Worm (Caenorhabditis elegans): Measurements from ENCODE around the gene his-7.

The his-7 gene

DNA sequence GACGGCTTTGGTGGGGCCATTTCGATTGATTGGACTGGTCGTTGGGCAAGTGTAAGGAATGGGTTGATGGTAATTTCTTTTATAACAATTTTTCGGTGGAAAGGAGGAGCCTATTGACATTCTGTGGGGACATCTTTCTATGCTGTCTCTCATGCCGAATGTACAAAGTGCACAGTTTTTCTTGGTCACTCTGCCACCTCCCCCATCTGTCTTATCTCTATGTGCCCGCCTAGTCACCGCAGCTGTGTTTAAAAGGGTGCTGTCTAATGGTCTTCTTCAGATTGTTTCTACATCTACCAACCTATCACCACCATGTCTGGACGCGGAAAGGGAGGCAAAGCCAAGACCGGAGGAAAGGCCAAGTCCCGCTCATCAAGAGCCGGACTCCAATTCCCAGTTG, at the start of gene his-7, which contains the start of gene his-8:
his-7 (plus strand) TSS at position 313 of the 400 bp plus-strand sequence.
his-8 (minus strand) TSS at position 20 of the 400 bp plus-strand sequence.
- peak; percentile 14; the same call in 1 of the 2 replicates for TF ChIP-seq tbx-11 (GFP tag; IDR thresholded peaks at IDR 0.05)
- peak; percentile 54; the same call in 1 of the 2 replicates for TF ChIP-seq sea-1 (GFP tag; conservative IDR thresholded peaks at IDR 0.05)

DNA sequence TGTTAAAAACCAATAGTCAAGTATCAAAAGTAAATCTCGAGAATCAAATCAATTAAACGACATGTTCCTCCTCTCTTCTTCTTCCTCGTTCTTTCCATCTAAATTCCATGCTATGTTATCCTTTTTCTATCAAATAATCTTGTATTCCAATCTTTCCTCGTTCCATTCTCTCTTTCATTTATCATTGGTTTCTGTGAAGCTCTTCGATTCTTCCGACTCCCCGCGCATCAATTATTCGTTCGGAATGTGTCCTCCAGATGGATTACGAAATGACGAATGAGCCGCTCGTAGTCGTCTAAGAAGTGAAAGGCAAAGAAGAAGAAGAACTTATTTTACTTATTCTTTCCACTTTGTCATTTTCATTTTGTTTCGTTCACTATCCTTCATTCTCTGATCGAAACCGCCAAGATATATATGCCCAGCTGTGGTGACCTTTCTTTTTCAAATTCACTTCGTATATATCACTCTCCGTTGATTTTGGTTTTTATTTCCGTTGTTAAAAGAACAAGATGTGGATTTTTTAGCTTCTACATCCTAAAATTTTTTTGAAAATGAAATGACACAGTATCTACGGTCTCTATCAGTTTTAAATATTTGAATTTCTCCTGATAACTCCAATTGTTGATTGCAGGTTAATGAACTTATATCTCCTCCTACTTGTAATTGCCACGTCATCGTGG, 38.8 kb upstream of the his-7 start, which contains the start of gene pxn-1:
pxn-1 (plus strand) TSS at position 630 of the 680 bp plus-strand sequence.
- TF ChIP-seq hnd-1 (tag; optimal IDR thresholded peaks at IDR 0.05): no peak
- no peak for TF ChIP-seq aly-1 (tag; optimal IDR thresholded peaks at IDR 0.05)
- no peak for TF ChIP-seq ceh-36 (tag; optimal IDR thresholded peaks at IDR 0.05)
- TF ChIP-seq tra-4 (tag; optimal IDR thresholded peaks at IDR 0.05): no peak
- TF ChIP-seq hmbx-1 (tag; optimal IDR thresholded peaks at IDR 0.05): no peak
- no peak for TF ChIP-seq F13C5.2 (tag; optimal IDR thresholded peaks at IDR 0.05)
- no peak for TF ChIP-seq flt-1 (GFP tag; IDR thresholded peaks at IDR 0.05)
- TF ChIP-seq pes-1 (GFP tag; IDR thresholded peaks at IDR 0.05): no peak
- no peak for TF ChIP-seq ceh-13 (GFP tag; optimal IDR thresholded peaks at IDR 0.05)
- TF ChIP-seq sea-1 (GFP tag; conservative IDR thresholded peaks at IDR 0.05): no peak
- TF ChIP-seq scrt-1 (GFP tag; IDR thresholded peaks at IDR 0.05): no peak
- TF ChIP-seq B0310.2 (tag; optimal IDR thresholded peaks at IDR 0.05): no peak
- no peak for TF ChIP-seq tbx-37 (GFP tag; conservative IDR thresholded peaks at IDR 0.05)
- TF ChIP-seq hmg-4 (GFP tag; optimal IDR thresholded peaks at IDR 0.05): no peak
- no peak for TF ChIP-seq tbx-11 (GFP tag; IDR thresholded peaks at IDR 0.05)
- TF ChIP-seq ets-7 (tag; optimal IDR thresholded peaks at IDR 0.05): no peak
- no peak for TF ChIP-seq ama-1 (optimal IDR thresholded peaks at IDR 0.05)

DNA sequence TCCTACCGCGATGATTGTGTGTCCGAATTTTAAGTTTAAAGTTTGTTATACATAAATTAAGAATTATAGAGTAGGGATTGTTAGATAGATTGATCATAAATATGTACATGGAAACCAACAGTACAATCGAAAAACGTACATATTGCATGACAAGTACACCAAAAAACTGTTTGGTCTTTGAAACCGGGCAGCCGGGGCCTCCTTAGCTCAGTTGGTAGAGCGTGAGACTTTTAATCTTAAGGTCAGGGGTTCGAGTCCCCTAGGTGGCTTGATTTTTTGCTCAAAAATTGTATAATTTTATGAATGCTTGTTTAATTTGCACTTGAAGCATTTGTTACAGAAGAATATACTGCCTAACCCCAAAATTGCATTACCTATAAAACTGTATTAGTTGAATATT, 38.1 kb upstream of the his-7 start:
- TF ChIP-seq scrt-1 (GFP tag; IDR thresholded peaks at IDR 0.05) (no peak), sea-1 (GFP tag; conservative IDR thresholded peaks at IDR 0.05) (no peak), aly-1 (tag; optimal IDR thresholded peaks at IDR 0.05) (no peak)

DNA sequence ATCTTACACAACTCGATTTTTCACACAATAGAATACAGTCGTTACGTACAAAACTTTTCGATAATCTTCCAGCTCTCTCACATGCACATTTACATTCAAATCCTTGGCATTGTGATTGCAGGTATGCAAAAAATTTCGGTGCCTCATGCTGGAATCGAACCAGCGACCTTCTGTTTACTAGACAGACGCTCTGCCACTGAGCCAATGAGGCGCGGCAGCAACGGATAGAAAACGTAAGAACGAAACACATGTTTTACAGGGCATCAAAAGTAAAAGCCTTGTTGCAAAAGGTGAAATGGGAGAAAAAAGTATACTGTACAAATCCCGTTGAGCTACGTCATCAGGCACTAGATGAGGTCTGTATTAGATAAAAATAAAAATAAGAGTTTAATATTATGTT, 37.2 kb upstream of the his-7 start:
- TF ChIP-seq pes-1 (GFP tag; IDR thresholded peaks at IDR 0.05) (peak; percentile 57; the same call in 1 of the 2 replicates), hnd-1 (tag; optimal IDR thresholded peaks at IDR 0.05) (no peak)

ce11 chrV:8499407-8499806, 33.8 kb upstream of the his-7 start:
- TF ChIP-seq hnd-1 (tag; optimal IDR thresholded peaks at IDR 0.05): no peak
- no peak for TF ChIP-seq scrt-1 (GFP tag; IDR thresholded peaks at IDR 0.05)
- TF ChIP-seq aly-1 (tag; optimal IDR thresholded peaks at IDR 0.05): no peak

DNA sequence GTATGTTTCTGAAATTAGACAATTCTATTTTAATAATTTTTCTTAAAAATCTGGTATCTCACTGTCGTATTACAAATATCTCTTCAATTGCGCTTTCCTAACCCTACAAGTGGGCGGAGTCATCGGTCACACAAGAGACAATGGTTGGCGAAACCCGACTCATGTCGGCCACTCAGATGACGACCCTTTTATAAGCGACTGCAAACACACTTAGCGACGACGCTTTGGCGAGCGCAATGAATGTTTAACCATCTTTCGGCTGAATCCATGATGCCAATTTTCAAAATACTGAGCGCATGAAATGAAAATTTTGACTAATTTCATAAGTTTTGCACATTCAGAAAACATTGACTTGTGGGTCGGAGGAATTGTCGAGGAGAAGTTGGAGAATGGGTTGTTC, 32.8 kb upstream of the his-7 start:
- TF ChIP-seq F13C5.2 (tag; optimal IDR thresholded peaks at IDR 0.05) (peak; percentile 99), tbx-11 (GFP tag; IDR thresholded peaks at IDR 0.05) (peak; percentile 99), hmg-4 (GFP tag; optimal IDR thresholded peaks at IDR 0.05) (peak; percentile 100), pes-1 (GFP tag; IDR thresholded peaks at IDR 0.05) (peak; percentile 99), ama-1 (optimal IDR thresholded peaks at IDR 0.05) (no peak), tbx-37 (GFP tag; conservative IDR thresholded peaks at IDR 0.05) (peak; percentile 99), scrt-1 (GFP tag; IDR thresholded peaks at IDR 0.05) (peak; percentile 99), hnd-1 (tag; optimal IDR thresholded peaks at IDR 0.05) (peak; percentile 97), sea-1 (GFP tag; conservative IDR thresholded peaks at IDR 0.05) (peak; percentile 100), aly-1 (tag; optimal IDR thresholded peaks at IDR 0.05) (peak; percentile 98), flt-1 (GFP tag; IDR thresholded peaks at IDR 0.05) (peak; percentile 99), ceh-36 (tag; optimal IDR thresholded peaks at IDR 0.05) (peak; percentile 98), hmbx-1 (tag; optimal IDR thresholded peaks at IDR 0.05) (peak; percentile 93), tra-4 (tag; optimal IDR thresholded peaks at IDR 0.05) (peak; percentile 96), B0310.2 (tag; optimal IDR thresholded peaks at IDR 0.05) (peak; percentile 98), ceh-13 (GFP tag; optimal IDR thresholded peaks at IDR 0.05) (peak; percentile 98), ets-7 (tag; optimal IDR thresholded peaks at IDR 0.05) (peak; percentile 96)

DNA sequence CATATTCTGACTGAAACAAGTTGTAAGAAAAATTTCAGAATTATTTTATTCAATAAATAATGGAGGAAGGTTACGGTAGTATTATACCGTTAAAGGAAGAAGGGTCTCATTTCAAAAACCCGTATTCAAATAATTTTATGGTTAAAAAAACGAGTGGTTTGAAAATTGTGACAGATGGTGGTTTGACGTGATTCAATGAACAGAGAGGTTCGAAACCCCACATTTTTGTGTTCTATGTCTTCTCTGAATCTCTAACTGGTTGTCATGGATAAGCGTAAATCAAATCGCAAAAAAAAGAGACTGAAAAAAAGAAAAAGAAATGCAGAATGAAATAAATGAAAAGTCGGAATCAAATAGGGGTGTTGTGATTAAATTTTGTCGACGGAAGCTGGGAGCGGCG, 25.9 kb upstream of the his-7 start, which contains the start of gene ZK994.6:
ZK994.6 (minus strand) TSS at position 101 of the 400 bp plus-strand sequence.
- TF ChIP-seq sea-1 (GFP tag; conservative IDR thresholded peaks at IDR 0.05) (no peak), pes-1 (GFP tag; IDR thresholded peaks at IDR 0.05) (no peak), F13C5.2 (tag; optimal IDR thresholded peaks at IDR 0.05) (no peak), hmg-4 (GFP tag; optimal IDR thresholded peaks at IDR 0.05) (no peak), ceh-13 (GFP tag; optimal IDR thresholded peaks at IDR 0.05) (no peak), flt-1 (GFP tag; IDR thresholded peaks at IDR 0.05) (no peak), tbx-37 (GFP tag; conservative IDR thresholded peaks at IDR 0.05) (no peak), hnd-1 (tag; optimal IDR thresholded peaks at IDR 0.05) (no peak), ama-1 (optimal IDR thresholded peaks at IDR 0.05) (no peak), hmbx-1 (tag; optimal IDR thresholded peaks at IDR 0.05) (no peak), tra-4 (tag; optimal IDR thresholded peaks at IDR 0.05) (no peak), scrt-1 (GFP tag; IDR thresholded peaks at IDR 0.05) (no peak), ets-7 (tag; optimal IDR thresholded peaks at IDR 0.05) (no peak), tbx-11 (GFP tag; IDR thresholded peaks at IDR 0.05) (no peak)

ce11 chrV:8513361-8513760, 19.8 kb upstream of the his-7 start, which contains the start of gene F45F2.9:
Gene F45F2.9, minus strand, starts transcription at chrV:8513461.
- no peak for TF ChIP-seq sea-1 (GFP tag; conservative IDR thresholded peaks at IDR 0.05)
